Worm (Caenorhabditis elegans) whole organism, mixed stage, embryonic: ENCODE measurements around the gene C47E8.11.

Experiments
- ceh-43 ChIP-seq: fragments of 200-800 bp; sonication (Bioruptor generic); optimal IDR thresholded peaks from 2 replicates; lab custom pipeline; 2018; ENCODE audit warnings: mild to moderate bottlenecking, missing genetic modification characterization, moderate library complexity, missing compliant biosample characterization
- ces-1 ChIP-seq: fragments of 150-350 bp; optimal IDR thresholded peaks from 2 replicates; lab custom pipeline; 2014; ENCODE audit warnings: missing biosample characterization, missing genetic modification reagents, missing genetic modification characterization
- drap-1 ChIP-seq: fragments of 200-800 bp; sonication (Bioruptor generic); optimal IDR thresholded peaks from 3 replicates; lab custom pipeline; 2018; ENCODE audit warnings: mild to moderate bottlenecking, missing genetic modification characterization, missing compliant biosample characterization
- elt-1 ChIP-seq: sonication (generic microtip); optimal IDR thresholded peaks from 2 replicates; lab custom pipeline; 2017; ENCODE audit warnings: missing genetic modification characterization, mild to moderate bottlenecking, missing compliant biosample characterization, antibody characterized with exemption, moderate library complexity, borderline replicate concordance; ENCODE audit not compliant: insufficient read depth
- lin-13 ChIP-seq: fragments of 150-350 bp; optimal IDR thresholded peaks from 2 replicates; lab custom pipeline; 2014; ENCODE audit warnings: missing biosample characterization, missing genetic modification characterization
- mab-5 ChIP-seq: fragments of 150-350 bp; optimal IDR thresholded peaks from 2 replicates; lab custom pipeline; 2014; ENCODE audit warnings: missing biosample characterization, missing genetic modification characterization
- mls-2 ChIP-seq: sonication (generic microtip); optimal IDR thresholded peaks from 2 replicates; lab custom pipeline; 2016; ENCODE audit warnings: mild to moderate bottlenecking, missing genetic modification characterization, moderate library complexity, missing compliant biosample characterization
- nhr-12 ChIP-seq: fragments of 150-350 bp; optimal IDR thresholded peaks from 2 replicates; lab custom pipeline; 2014; ENCODE audit warnings: missing biosample characterization, missing genetic modification characterization
- nhr-28 ChIP-seq: fragments of 150-350 bp; optimal IDR thresholded peaks from 2 replicates; lab custom pipeline; 2014; ENCODE audit warnings: missing biosample characterization, missing genetic modification characterization
- pha-4 ChIP-seq: fragments of 150-350 bp; optimal IDR thresholded peaks from 2 replicates; lab custom pipeline; 2018; ENCODE audit warnings: missing biosample characterization, missing genetic modification reagents, missing genetic modification characterization
- snpc-4 ChIP-seq: fragments of 150-350 bp; optimal IDR thresholded peaks from 2 replicates; lab custom pipeline; 2014; ENCODE audit warnings: missing biosample characterization, missing genetic modification characterization
- unc-39 ChIP-seq: fragments of 150-350 bp; optimal IDR thresholded peaks from 2 replicates; lab custom pipeline; 2014; ENCODE audit warnings: missing biosample characterization, missing genetic modification characterization
- unc-62 ChIP-seq: fragments of 150-350 bp; optimal IDR thresholded peaks from 2 replicates; lab custom pipeline; 2014; ENCODE audit warnings: missing biosample characterization, missing genetic modification reagents, missing genetic modification characterization

- TF ChIP-seq unc-62 (GFP tag; lab: Kevin White, UChicago), result peak; percentile 59
- TF ChIP-seq lin-13 (tag; lab: Kevin White, UChicago), result no peak
- TF ChIP-seq mab-5 (tag; lab: Kevin White, UChicago), result no peak
- TF ChIP-seq nhr-28 (tag; lab: Kevin White, UChicago), result no peak
- no peak for TF ChIP-seq ces-1 (GFP tag; lab: Kevin White, UChicago)
- TF ChIP-seq drap-1 (GFP tag; lab: Kevin White, UChicago), result no peak
- no peak for TF ChIP-seq elt-1
- no peak for TF ChIP-seq snpc-4 (tag; lab: Kevin White, UChicago)
- TF ChIP-seq ceh-43 (GFP tag; lab: Kevin White, UChicago), result no peak
- TF ChIP-seq unc-39 (tag; lab: Kevin White, UChicago), result no peak
- TF ChIP-seq mls-2 (tag; lab: Kevin White, UChicago), result no peak
- TF ChIP-seq pha-4, result no peak
- TF ChIP-seq nhr-12, result no peak
These were observed 27.6 kb upstream of the C47E8.11 start, which contains the start of gene srh-17 for ce11 chrV:14660608-14661355.
